Worm (Caenorhabditis elegans) whole organism, late embryonic: Measurements from ENCODE around the gene ilys-3.

ENCODE experiments used
- C08G9.2 ChIP-seq: sonication (generic microtip); optimal IDR thresholded peaks from 2 replicates; lab custom pipeline; 2016; ENCODE audit warnings: mild to moderate bottlenecking, missing genetic modification characterization, moderate library complexity, missing compliant biosample characterization
- F13H6.1 ChIP-seq: sonication (generic microtip); optimal IDR thresholded peaks from 2 replicates; lab custom pipeline; 2016; ENCODE audit warnings: missing genetic modification characterization, missing compliant biosample characterization
- K02D7.2 ChIP-seq: sonication (generic microtip); optimal IDR thresholded peaks from 2 replicates; lab custom pipeline; 2017; ENCODE audit warnings: mild to moderate bottlenecking, missing genetic modification characterization, missing compliant biosample characterization
- Y22D7AL.16 ChIP-seq: sonication (generic microtip); optimal IDR thresholded peaks from 2 replicates; lab custom pipeline; 2016; ENCODE audit warnings: missing genetic modification characterization, missing compliant biosample characterization
- ceh-14 ChIP-seq: sonication (generic microtip); optimal IDR thresholded peaks from 2 replicates; lab custom pipeline; 2016; ENCODE audit warnings: missing genotype, missing genetic modification characterization, missing compliant biosample characterization
- ceh-18 ChIP-seq: sonication (generic microtip); optimal IDR thresholded peaks from 2 replicates; lab custom pipeline; 2016; ENCODE audit warnings: missing genetic modification characterization, missing compliant biosample characterization
- ceh-19 ChIP-seq: fragments of 200-800 bp; sonication (Bioruptor generic); optimal IDR thresholded peaks from 2 replicates; lab custom pipeline; 2018; ENCODE audit warnings: mild to moderate bottlenecking, missing genetic modification characterization, missing compliant biosample characterization
- ceh-22 ChIP-seq: sonication (generic microtip); optimal IDR thresholded peaks from 2 replicates; lab custom pipeline; 2017; ENCODE audit warnings: missing biosample characterization, missing genetic modification characterization
- ceh-31 ChIP-seq: sonication (generic microtip); optimal IDR thresholded peaks from 2 replicates; lab custom pipeline; 2016; ENCODE audit warnings: missing genetic modification characterization, missing compliant biosample characterization
- ceh-34 ChIP-seq: sonication (generic microtip); optimal IDR thresholded peaks from 2 replicates; lab custom pipeline; 2016; ENCODE audit warnings: mild to moderate bottlenecking, missing genetic modification characterization, missing compliant biosample characterization
- ceh-48 ChIP-seq: sonication (generic microtip); optimal IDR thresholded peaks from 2 replicates; lab custom pipeline; 2016; ENCODE audit warnings: missing genetic modification characterization, inconsistent platforms, missing compliant biosample characterization
- ceh-9 ChIP-seq: sonication (generic microtip); optimal IDR thresholded peaks from 2 replicates; lab custom pipeline; 2016; ENCODE audit warnings: mild to moderate bottlenecking, missing genetic modification characterization, inconsistent platforms, missing compliant biosample characterization
- che-1 ChIP-seq: sonication (generic microtip); optimal IDR thresholded peaks from 2 replicates; lab custom pipeline; 2016; ENCODE audit warnings: mild to moderate bottlenecking, missing genetic modification characterization, missing compliant biosample characterization
- dmd-4 ChIP-seq: sonication (generic microtip); optimal IDR thresholded peaks from 2 replicates; lab custom pipeline; 2016; ENCODE audit warnings: borderline replicate concordance, missing genetic modification characterization, missing compliant biosample characterization
- elt-2 ChIP-seq: sonication (generic microtip); optimal IDR thresholded peaks from 2 replicates; lab custom pipeline; 2016; ENCODE audit warnings: missing genetic modification reagents, missing genetic modification characterization, missing compliant biosample characterization
- elt-4 ChIP-seq: sonication (generic microtip); optimal IDR thresholded peaks from 2 replicates; lab custom pipeline; 2016; ENCODE audit warnings: missing genetic modification characterization, missing compliant biosample characterization
- ets-4 ChIP-seq: sonication (generic microtip); optimal IDR thresholded peaks from 2 replicates; lab custom pipeline; 2016; ENCODE audit warnings: missing genetic modification characterization, missing compliant biosample characterization
- fax-1 ChIP-seq: sonication (generic microtip); optimal IDR thresholded peaks from 2 replicates; lab custom pipeline; 2016; ENCODE audit warnings: missing genotype, missing genetic modification characterization, missing compliant biosample characterization
- fkh-10 ChIP-seq: fragments of 150-350 bp; optimal IDR thresholded peaks from 2 replicates; lab custom pipeline; 2014; ENCODE audit warnings: missing biosample characterization, missing genetic modification reagents, missing genetic modification characterization
- gmeb-2 ChIP-seq: sonication (generic microtip); optimal IDR thresholded peaks from 2 replicates; lab custom pipeline; 2016; ENCODE audit warnings: missing genetic modification characterization, inconsistent platforms, missing compliant biosample characterization
- hlh-13 ChIP-seq: fragments of 200-800 bp; sonication (Bioruptor generic); optimal IDR thresholded peaks from 2 replicates; lab custom pipeline; 2018; ENCODE audit warnings: mild to moderate bottlenecking, missing genetic modification characterization, missing compliant biosample characterization
- hlh-15 ChIP-seq: sonication (generic microtip); optimal IDR thresholded peaks from 2 replicates; lab custom pipeline; 2016; ENCODE audit warnings: missing genetic modification characterization, missing compliant biosample characterization
- hlh-30 ChIP-seq: sonication (generic microtip); optimal IDR thresholded peaks from 2 replicates; lab custom pipeline; 2017; ENCODE audit warnings: antibody characterized with exemption, missing genetic modification characterization, missing compliant biosample characterization; ENCODE audit not compliant: insufficient read depth
- hlh-6 ChIP-seq: sonication (generic microtip); optimal IDR thresholded peaks from 2 replicates; lab custom pipeline; 2016; ENCODE audit warnings: missing genotype, missing genetic modification characterization, missing compliant biosample characterization
- lim-6 ChIP-seq: sonication (generic microtip); optimal IDR thresholded peaks from 2 replicates; lab custom pipeline; 2016; ENCODE audit warnings: missing genetic modification characterization, missing compliant biosample characterization
- madf-2 ChIP-seq: sonication (generic microtip); optimal IDR thresholded peaks from 2 replicates; lab custom pipeline; 2017; ENCODE audit warnings: missing genetic modification characterization, missing compliant biosample characterization
- mec-3 ChIP-seq: sonication (generic microtip); optimal IDR thresholded peaks from 2 replicates; lab custom pipeline; 2016; ENCODE audit warnings: borderline replicate concordance, missing genetic modification characterization, missing compliant biosample characterization
- nfya-1 ChIP-seq: sonication (generic microtip); optimal IDR thresholded peaks from 2 replicates; lab custom pipeline; 2017; ENCODE audit warnings: missing genetic modification characterization, mild to moderate bottlenecking, missing compliant biosample characterization, antibody characterized with exemption, moderate library complexity
- nhr-11 ChIP-seq: fragments of 150-350 bp; optimal IDR thresholded peaks from 2 replicates; lab custom pipeline; 2014; ENCODE audit warnings: missing biosample characterization, missing genetic modification characterization
- nhr-232 ChIP-seq: sonication (generic microtip); optimal IDR thresholded peaks from 2 replicates; lab custom pipeline; 2016; ENCODE audit warnings: missing genetic modification characterization, missing compliant biosample characterization
- npax-4 ChIP-seq: sonication (generic microtip); optimal IDR thresholded peaks from 2 replicates; lab custom pipeline; 2016; ENCODE audit warnings: missing genetic modification characterization, missing compliant biosample characterization
- pax-1 ChIP-seq: fragments of 150-350 bp; optimal IDR thresholded peaks from 2 replicates; lab custom pipeline; 2014; ENCODE audit warnings: missing biosample characterization, missing genetic modification characterization
- pqm-1 ChIP-seq: sonication (generic microtip); optimal IDR thresholded peaks from 2 replicates; lab custom pipeline; 2016; ENCODE audit warnings: missing genetic modification characterization, missing compliant biosample characterization
- pros-1 ChIP-seq: fragments of 150-350 bp; optimal IDR thresholded peaks from 2 replicates; lab custom pipeline; 2014; ENCODE audit warnings: missing biosample characterization, missing genetic modification reagents, missing genetic modification characterization
- rnt-1 ChIP-seq: sonication (generic microtip); optimal IDR thresholded peaks from 2 replicates; lab custom pipeline; 2016; ENCODE audit warnings: missing genetic modification characterization, missing compliant biosample characterization
- sdc-2 ChIP-seq: sonication (generic microtip); optimal IDR thresholded peaks from 2 replicates; lab custom pipeline; 2016; ENCODE audit warnings: missing genotype, missing genetic modification characterization, missing compliant biosample characterization
- syd-9 ChIP-seq: sonication (generic microtip); optimal IDR thresholded peaks from 2 replicates; lab custom pipeline; 2016; ENCODE audit warnings: mild to moderate bottlenecking, missing genetic modification characterization, moderate library complexity, missing compliant biosample characterization
- tbx-2 ChIP-seq: sonication (generic microtip); optimal IDR thresholded peaks from 2 replicates; lab custom pipeline; 2016; ENCODE audit warnings: missing genetic modification characterization, missing compliant biosample characterization
- ttx-3 ChIP-seq: sonication (generic microtip); optimal IDR thresholded peaks from 2 replicates; lab custom pipeline; 2016; ENCODE audit warnings: missing genetic modification reagents, missing genetic modification characterization, missing compliant biosample characterization
- unc-42 ChIP-seq: sonication (generic microtip); optimal IDR thresholded peaks from 2 replicates; lab custom pipeline; 2016; ENCODE audit warnings: missing genotype, missing genetic modification characterization, missing compliant biosample characterization

ilys-3 gene

ce11 chrIV:2467378-2467777, 3.1 kb downstream of the ilys-3 start, which contains the start of gene ilys-2:
Gene ilys-2, plus strand, starts transcription at chrIV:2467678.
- no peak for TF ChIP-seq elt-2 (tag; lab: Kevin White, UChicago)
- no peak for TF ChIP-seq ttx-3

- TF ChIP-seq nhr-232 (tag; lab: Kevin White, UChicago): no peak
- no peak for TF ChIP-seq C08G9.2 (tag; lab: Kevin White, UChicago)
These were observed 5.9 kb downstream of the ilys-3 start, which contains the start of gene ilys-1 for ce11 chrIV:2470114-2470513. Gene ilys-1, plus strand, starts transcription at chrIV:2470414.

- no peak for TF ChIP-seq ceh-19 (GFP tag; lab: Kevin White, UChicago)
- no peak for TF ChIP-seq dmd-4 (tag; lab: Kevin White, UChicago)
These were observed 12.1 kb downstream of the ilys-3 start, which contains the start of gene grd-16 for ce11 chrIV:2476386-2476785. Gene grd-16, plus strand, starts transcription at chrIV:2476686.

- TF ChIP-seq rnt-1 (tag; lab: Kevin White, UChicago): no peak
- TF ChIP-seq, all 69 proteins: peak for 0
These were observed 17.7 kb downstream of the ilys-3 start, which contains the start of gene Y69A2AL.2 for ce11 chrIV:2481955-2482354. Gene Y69A2AL.2, plus strand, starts transcription at chrIV:2482255.

ce11 chrIV:2488520-2488919, 24.3 kb downstream of the ilys-3 start, which contains the start of gene Y69A2AR.19:
Gene Y69A2AR.19, plus strand, starts transcription at chrIV:2488820.
- TF ChIP-seq hlh-13 (GFP tag; lab: Kevin White, UChicago): no peak
- TF ChIP-seq fkh-10: no peak
- no peak for TF ChIP-seq pqm-1 (tag; lab: Kevin White, UChicago)
- no peak for TF ChIP-seq ets-4 (tag; lab: Kevin White, UChicago)
- TF ChIP-seq Y22D7AL.16 (tag; lab: Kevin White, UChicago): no peak
- no peak for TF ChIP-seq syd-9
- no peak for TF ChIP-seq nhr-11 (tag; lab: Kevin White, UChicago)

- TF ChIP-seq che-1 (no peak), ceh-18 (tag; lab: Kevin White, UChicago) (peak; percentile 5), sdc-2 (no peak), ceh-14 (tag; lab: Kevin White, UChicago) (no peak), unc-42 (tag; lab: Kevin White, UChicago) (peak; percentile 43), elt-4 (tag; lab: Kevin White, UChicago) (no peak), ceh-31 (tag; lab: Kevin White, UChicago) (peak; percentile 18), pax-1 (tag; lab: Kevin White, UChicago) (no peak), tbx-2 (tag; lab: Kevin White, UChicago) (peak; percentile 34), hlh-30 (no peak), ceh-34 (tag; lab: Kevin White, UChicago) (no peak), nfya-1 (tag; lab: Kevin White, UChicago) (peak; percentile 78), ceh-22 (tag; lab: Kevin White, UChicago) (no peak)
These were observed 31.0 kb downstream of the ilys-3 start, which contains the start of the genes ccdc-12 and Y69A2AR.18 for ce11 chrIV:2495118-2495785. Gene ccdc-12, minus strand, starts transcription at chrIV:2495174. Gene Y69A2AR.18, plus strand, starts transcription at chrIV:2495735.

- no peak for TF ChIP-seq ceh-9 (tag; lab: Kevin White, UChicago)
- no peak for TF ChIP-seq F13H6.1
- no peak for TF ChIP-seq ets-4 (tag; lab: Kevin White, UChicago)
- TF ChIP-seq hlh-15 (tag; lab: Kevin White, UChicago): no peak
- no peak for TF ChIP-seq npax-4 (tag; lab: Kevin White, UChicago)
- no peak for TF ChIP-seq K02D7.2
- no peak for TF ChIP-seq mec-3 (tag; lab: Kevin White, UChicago)
- no peak for TF ChIP-seq nhr-11 (tag; lab: Kevin White, UChicago)
- TF ChIP-seq ceh-48 (tag; lab: Kevin White, UChicago): no peak
- TF ChIP-seq gmeb-2 (tag; lab: Kevin White, UChicago): no peak
- no peak for TF ChIP-seq pros-1
- no peak for TF ChIP-seq fkh-10
- TF ChIP-seq fax-1: no peak
- TF ChIP-seq nhr-232 (tag; lab: Kevin White, UChicago): no peak
- TF ChIP-seq pax-1 (tag; lab: Kevin White, UChicago): no peak
- no peak for TF ChIP-seq dmd-4 (tag; lab: Kevin White, UChicago)
- no peak for TF ChIP-seq hlh-6
- no peak for TF ChIP-seq lim-6 (tag; lab: Kevin White, UChicago)
- TF ChIP-seq madf-2 (tag; lab: Kevin White, UChicago): no peak
These were observed 31.8 kb downstream of the ilys-3 start for ce11 chrIV:2496084-2496483.
